Worm (Caenorhabditis elegans) whole organism, L4 larva: ENCODE data around the gene R09A8.2.
A peak's percentile ranks its signal among the peaks of the same experiment; 100 is the strongest.

Experiments used
- D1046.2 ChIP-seq: fragments of 200-800 bp; sonication (Bioruptor generic); IDR thresholded peaks from 2 replicates; pipeline ENCODE4 v1.3.6; 2022; ENCODE audit warnings: missing genetic modification characterization, missing compliant biosample characterization
- F10B5.3 ChIP-seq: sonication (generic microtip); optimal IDR thresholded peaks from 2 replicates; lab custom pipeline; 2016; ENCODE audit warnings: mild to moderate bottlenecking, missing genetic modification characterization, missing compliant biosample characterization
- F26F4.8 ChIP-seq: fragments of 200-800 bp; sonication (Bioruptor generic); conservative IDR thresholded peaks from 2 replicates; pipeline ENCODE4 v1.3.6; 2022; ENCODE audit warnings: missing genetic modification characterization, missing compliant biosample characterization
- F37D6.2 ChIP-seq: sonication (generic microtip); optimal IDR thresholded peaks from 2 replicates; lab custom pipeline; 2016; ENCODE audit warnings: mild to moderate bottlenecking, missing genetic modification characterization, missing compliant biosample characterization
- F44E2.7 ChIP-seq: fragments of 200-800 bp; sonication (Bioruptor generic); IDR thresholded peaks from 2 replicates; pipeline ENCODE4 v2.1.2; 2022; ENCODE audit warnings: missing genetic modification characterization, missing compliant biosample characterization
- F49E8.2 ChIP-seq: sonication (generic microtip); optimal IDR thresholded peaks from 2 replicates; lab custom pipeline; 2016; ENCODE audit warnings: missing compliant biosample characterization, mild to moderate bottlenecking, missing genetic modification characterization, borderline replicate concordance
- T26A8.4 ChIP-seq: fragments of 200-800 bp; sonication (Bioruptor generic); IDR thresholded peaks from 2 replicates; pipeline ENCODE4 v1.3.6; 2022; ENCODE audit warnings: missing genetic modification characterization, missing compliant biosample characterization
- Y5F2A.4 ChIP-seq: fragments of 200-800 bp; sonication (Bioruptor generic); optimal IDR thresholded peaks from 2 replicates; lab custom pipeline; 2018; ENCODE audit warnings: mild to moderate bottlenecking, missing genetic modification characterization, missing compliant biosample characterization
- Y75B8A.6 ChIP-seq: fragments of 200-800 bp; sonication (Bioruptor generic); IDR thresholded peaks from 2 replicates; pipeline ENCODE4 v1.3.6; 2022; ENCODE audit warnings: missing genetic modification reagents, missing genetic modification characterization, missing compliant biosample characterization
- aha-1 ChIP-seq: fragments of 150-350 bp; peaks from one replicate; lab custom pipeline; 2014; ENCODE audit warnings: missing biosample characterization, missing genetic modification characterization
- aly-2 ChIP-seq: sonication (generic microtip); optimal IDR thresholded peaks from 2 replicates; lab custom pipeline; 2018; ENCODE audit warnings: missing biosample characterization, missing genetic modification characterization
- arid-1 ChIP-seq: fragments of 200-800 bp; sonication (Bioruptor generic); conservative IDR thresholded peaks from 2 replicates; pipeline ENCODE4 v1.3.6; 2022; ENCODE audit warnings: missing genetic modification reagents, missing genetic modification characterization, missing compliant biosample characterization
- attf-4 ChIP-seq: sonication (generic microtip); optimal IDR thresholded peaks from 3 replicates; lab custom pipeline; 2017; ENCODE audit warnings: missing biosample characterization, missing genetic modification characterization
- ceh-32 ChIP-seq: sonication (generic microtip); optimal IDR thresholded peaks from 2 replicates; lab custom pipeline; 2016; ENCODE audit warnings: mild to moderate bottlenecking, missing genetic modification characterization, missing compliant biosample characterization; ENCODE audit not compliant: poor library complexity
- ceh-44 ChIP-seq: fragments of 200-800 bp; sonication (Bioruptor generic); IDR thresholded peaks from 2 replicates; pipeline ENCODE4 v1.3.6; 2022; ENCODE audit warnings: missing genetic modification reagents, missing genetic modification characterization, missing compliant biosample characterization
- ceh-82 ChIP-seq: sonication (generic microtip); optimal IDR thresholded peaks from 2 replicates; lab custom pipeline; 2017; ENCODE audit warnings: missing biosample characterization, missing genetic modification characterization
- cey-2 ChIP-seq: sonication (generic microtip); optimal IDR thresholded peaks from 3 replicates; lab custom pipeline; 2017; ENCODE audit warnings: missing genetic modification characterization, mild to moderate bottlenecking, missing compliant biosample characterization, antibody characterized with exemption, borderline replicate concordance; ENCODE audit not compliant: insufficient read depth
- daf-16 ChIP-seq, 3 experiments: sonication (generic microtip); optimal IDR thresholded peaks; 2 replicates each; lab custom pipeline; 2016 to 2017; ENCODE audit warnings: missing genetic modification characterization in 3 of 3, missing genetic modification reagents in 3 of 3, mild to moderate bottlenecking in 2 of 3, missing compliant biosample characterization in 2 of 3, missing biosample characterization in 1 of 3, moderate library complexity in 1 of 3
- dmd-8 ChIP-seq: fragments of 200-800 bp; sonication (Bioruptor generic); IDR thresholded peaks from 2 replicates; pipeline ENCODE4 v1.3.6; 2022; ENCODE audit warnings: missing genetic modification characterization, missing compliant biosample characterization
- dmd-9 ChIP-seq: fragments of 200-800 bp; sonication (Bioruptor generic); IDR thresholded peaks from 2 replicates; pipeline ENCODE4 v1.3.6; 2022; ENCODE audit warnings: missing genetic modification reagents, missing genetic modification characterization, missing compliant biosample characterization
- dpl-1 ChIP-seq: fragments of 150-350 bp; optimal IDR thresholded peaks from 2 replicates; lab custom pipeline; 2014; ENCODE audit warnings: missing biosample characterization, missing genetic modification reagents, missing genetic modification characterization
- duxl-1 ChIP-seq: sonication (generic microtip); optimal IDR thresholded peaks from 2 replicates; lab custom pipeline; 2016; ENCODE audit warnings: mild to moderate bottlenecking, missing genetic modification characterization, moderate library complexity, missing compliant biosample characterization; ENCODE audit not compliant: poor library complexity
- dve-1 ChIP-seq: sonication (generic microtip); optimal IDR thresholded peaks from 2 replicates; lab custom pipeline; 2017; ENCODE audit warnings: antibody characterized with exemption, mild to moderate bottlenecking, missing genetic modification characterization, missing compliant biosample characterization; ENCODE audit not compliant: insufficient read depth
- egl-43 ChIP-seq: fragments of 200-800 bp; sonication (Bioruptor generic); IDR thresholded peaks from 2 replicates; pipeline ENCODE4 v1.3.6; 2022; ENCODE audit warnings: missing genetic modification reagents, missing genetic modification characterization, missing compliant biosample characterization
- fos-1 ChIP-seq: fragments of 150-350 bp; optimal IDR thresholded peaks from 2 replicates; lab custom pipeline; 2014; ENCODE audit warnings: missing biosample characterization, missing genetic modification characterization
- gei-8 ChIP-seq: fragments of 200-800 bp; sonication (Bioruptor generic); optimal IDR thresholded peaks from 2 replicates; lab custom pipeline; 2018; ENCODE audit warnings: mild to moderate bottlenecking, missing genetic modification characterization, missing compliant biosample characterization
- hlh-11 ChIP-seq: fragments of 200-800 bp; sonication (Bioruptor generic); optimal IDR thresholded peaks from 2 replicates; lab custom pipeline; 2018; ENCODE audit warnings: mild to moderate bottlenecking, missing genetic modification characterization, missing compliant biosample characterization
- jun-1 ChIP-seq: fragments of 150-350 bp; optimal IDR thresholded peaks from 2 replicates; lab custom pipeline; 2014; ENCODE audit warnings: missing biosample characterization, missing genetic modification reagents, missing genetic modification characterization
- lim-7 ChIP-seq: fragments of 200-800 bp; sonication (Bioruptor generic); IDR thresholded peaks from 2 replicates; pipeline ENCODE4 v1.3.6; 2022; ENCODE audit warnings: missing genetic modification characterization, missing compliant biosample characterization
- lin-15B ChIP-seq: fragments of 150-350 bp; sonication (generic microtip); optimal IDR thresholded peaks from 3 replicates; lab custom pipeline; 2014; ENCODE audit warnings: missing biosample characterization, missing genetic modification characterization
- lin-38 ChIP-seq: fragments of 200-800 bp; sonication (Bioruptor generic); IDR thresholded peaks from 2 replicates; pipeline ENCODE4 v1.3.6; 2022; ENCODE audit warnings: missing genetic modification reagents, missing genetic modification characterization, missing compliant biosample characterization
- lir-3 ChIP-seq: sonication (generic microtip); optimal IDR thresholded peaks from 2 replicates; lab custom pipeline; 2016; ENCODE audit warnings: mild to moderate bottlenecking, missing genetic modification characterization, missing compliant biosample characterization
- madf-9 ChIP-seq: fragments of 200-800 bp; sonication (Bioruptor generic); conservative IDR thresholded peaks from 2 replicates; pipeline ENCODE4 v1.3.6; 2022; ENCODE audit warnings: missing genetic modification reagents, missing genetic modification characterization, missing compliant biosample characterization
- mdl-1 ChIP-seq, 2 experiments: fragments of 150-350 bp in 1 of 2; sonication (generic microtip) in 1 of 2; optimal IDR thresholded peaks; 2 replicates each; lab custom pipeline; 2014 to 2017; ENCODE audit warnings: missing biosample characterization in 2 of 2, missing genetic modification characterization in 2 of 2
- mxl-3 ChIP-seq: fragments of 200-800 bp; sonication (Bioruptor generic); optimal IDR thresholded peaks from 2 replicates; lab custom pipeline; 2018; ENCODE audit warnings: mild to moderate bottlenecking, missing genetic modification characterization, missing compliant biosample characterization
- nhr-102 ChIP-seq: sonication (generic microtip); optimal IDR thresholded peaks from 2 replicates; lab custom pipeline; 2016; ENCODE audit warnings: mild to moderate bottlenecking, missing genetic modification characterization, moderate library complexity, missing compliant biosample characterization
- nhr-11 ChIP-seq: fragments of 150-350 bp; optimal IDR thresholded peaks from 2 replicates; lab custom pipeline; 2014; ENCODE audit warnings: missing biosample characterization, missing genetic modification characterization
- nhr-237 ChIP-seq: sonication (generic microtip); optimal IDR thresholded peaks from 2 replicates; lab custom pipeline; 2017; ENCODE audit warnings: missing biosample characterization, missing genetic modification characterization
- nhr-28 ChIP-seq: fragments of 150-350 bp; optimal IDR thresholded peaks from 2 replicates; lab custom pipeline; 2014; ENCODE audit warnings: missing biosample characterization, missing genetic modification characterization
- nhr-42 ChIP-seq: fragments of 200-800 bp; sonication (Bioruptor generic); IDR thresholded peaks from 2 replicates; pipeline ENCODE4 v1.3.6; 2022; ENCODE audit warnings: missing genetic modification characterization, missing compliant biosample characterization
- nhr-48 ChIP-seq: sonication (generic microtip); optimal IDR thresholded peaks from 2 replicates; lab custom pipeline; 2016; ENCODE audit warnings: mild to moderate bottlenecking, missing genetic modification characterization, missing compliant biosample characterization
- nhr-6 ChIP-seq: fragments of 150-350 bp; optimal IDR thresholded peaks from 2 replicates; lab custom pipeline; 2014; ENCODE audit warnings: missing biosample characterization, missing genetic modification characterization
- pha-4 ChIP-seq, 2 experiments: fragments of 150-350 bp in 1 of 2; fragments of 200-800 bp in 1 of 2; sonication (Bioruptor generic) in 1 of 2; IDR thresholded peaks in 1 of 2; optimal IDR thresholded peaks in 1 of 2; 2 replicates each; pipeline versions ENCODE4 v1.3.6 to Lab custom; 2014 to 2022; ENCODE audit warnings: missing genetic modification characterization in 2 of 2, missing genetic modification reagents in 2 of 2, missing biosample characterization in 1 of 2, missing compliant biosample characterization in 1 of 2
- php-3 ChIP-seq: fragments of 200-800 bp; sonication (Bioruptor generic); IDR thresholded peaks from 2 replicates; pipeline ENCODE4 v1.3.6; 2022; ENCODE audit warnings: missing genetic modification reagents, missing genetic modification characterization, missing compliant biosample characterization
- sdz-12 ChIP-seq: fragments of 200-800 bp; sonication (Bioruptor generic); optimal IDR thresholded peaks from 2 replicates; lab custom pipeline; 2018; ENCODE audit warnings: mild to moderate bottlenecking, missing genetic modification characterization, missing compliant biosample characterization
- spr-3 ChIP-seq: fragments of 200-800 bp; sonication (Bioruptor generic); optimal IDR thresholded peaks from 2 replicates; lab custom pipeline; 2018; ENCODE audit warnings: mild to moderate bottlenecking, missing genetic modification characterization, missing compliant biosample characterization
- tag-97 ChIP-seq: fragments of 200-800 bp; sonication (Bioruptor generic); IDR thresholded peaks from 2 replicates; pipeline ENCODE4 v1.3.6; 2022; ENCODE audit warnings: missing genetic modification characterization, missing compliant biosample characterization
- tra-1 ChIP-seq: fragments of 200-800 bp; sonication (Bioruptor generic); IDR thresholded peaks from 2 replicates; pipeline ENCODE4 v1.3.6; 2022; ENCODE audit warnings: missing genetic modification reagents, missing genetic modification characterization, missing compliant biosample characterization
- zfp-2 ChIP-seq: sonication (generic microtip); optimal IDR thresholded peaks from 2 replicates; lab custom pipeline; 2016; ENCODE audit warnings: mild to moderate bottlenecking, missing genetic modification characterization, missing compliant biosample characterization
- zip-11 ChIP-seq: fragments of 200-800 bp; sonication (Bioruptor generic); IDR thresholded peaks from 2 replicates; pipeline ENCODE4 v1.3.6; 2022; ENCODE audit warnings: missing genetic modification characterization, missing compliant biosample characterization

Gene R09A8.2

ce11 chrX:12670385-12670784 is 51.1 kb downstream of the R09A8.2 start (continued):
- peak; percentile 44 for TF ChIP-seq nhr-6 (tag; lab: Kevin White, UChicago)
- 0 out of 2 replicates have a peak, but pooled peaks have one; percentile 14 for TF ChIP-seq pha-4 (GFP tag; IDR thresholded peaks at IDR 0.05; lab: Robert Waterston, UW)
- peak; percentile 58 for TF ChIP-seq pha-4 (tag; optimal IDR thresholded peaks at IDR 0.05; lab: Kevin White, UChicago)
- no peak for TF ChIP-seq F44E2.7 (GFP tag; lab: Robert Waterston, UW)
- no peak for TF ChIP-seq F49E8.2 (tag; lab: Kevin White, UChicago)
- no peak for TF ChIP-seq php-3
- TF ChIP-seq arid-1 (GFP tag; lab: Robert Waterston, UW): peak; percentile 53; the same call in 1 of the 2 replicates
- TF ChIP-seq nhr-237 (tag; lab: Kevin White, UChicago): no peak
- TF ChIP-seq sdz-12 (GFP tag; lab: Kevin White, UChicago): no peak
- TF ChIP-seq F10B5.3 (tag; lab: Kevin White, UChicago): no peak
- TF ChIP-seq dmd-9: no peak
- TF ChIP-seq aly-2 (tag; lab: Kevin White, UChicago): no peak
- TF ChIP-seq lin-15B (tag; lab: Kevin White, UChicago): no peak
- no peak for TF ChIP-seq dmd-8
- TF ChIP-seq F26F4.8: no peak
- TF ChIP-seq nhr-102 (tag; lab: Kevin White, UChicago): peak; percentile 41
- TF ChIP-seq D1046.2 (GFP tag; lab: Robert Waterston, UW): no peak
- no peak for TF ChIP-seq Y5F2A.4 (GFP tag; lab: Kevin White, UChicago)
- no peak for TF ChIP-seq ceh-44 (GFP tag; lab: Robert Waterston, UW)
- TF ChIP-seq T26A8.4 (GFP tag; lab: Robert Waterston, UW): no peak
- TF ChIP-seq egl-43 (GFP tag; lab: Robert Waterston, UW): peak; percentile 64
- TF ChIP-seq mdl-1 (tag; optimal IDR thresholded peaks at IDR 0.05; lab: Kevin White, UChicago): peak; percentile 29 to 79
- no peak for TF ChIP-seq spr-3 (GFP tag; lab: Kevin White, UChicago)
- peak; percentile 48 for TF ChIP-seq aha-1
- TF ChIP-seq ceh-32 (tag; lab: Kevin White, UChicago): no peak
- peak; percentile 90 for TF ChIP-seq nhr-28 (tag; lab: Kevin White, UChicago)
- peak; percentile 86 for TF ChIP-seq nhr-11 (tag; lab: Kevin White, UChicago)
- peak; percentile 42; the same call in 1 of the 2 replicates for TF ChIP-seq madf-9 (GFP tag; lab: Robert Waterston, UW)
- TF ChIP-seq Y75B8A.6 (GFP tag; lab: Robert Waterston, UW): no peak
- no peak for TF ChIP-seq lim-7 (GFP tag; lab: Robert Waterston, UW)
- TF ChIP-seq F37D6.2 (tag; lab: Kevin White, UChicago): peak; percentile 46
- TF ChIP-seq fos-1 (tag; lab: Kevin White, UChicago): no peak
- no peak for TF ChIP-seq attf-4 (tag; lab: Kevin White, UChicago)
- TF ChIP-seq zip-11 (GFP tag; lab: Robert Waterston, UW): no peak
- no peak for TF ChIP-seq lir-3 (tag; lab: Kevin White, UChicago)
- no peak for TF ChIP-seq tra-1 (GFP tag; lab: Robert Waterston, UW)
- peak; percentile 42 for TF ChIP-seq jun-1 (tag; lab: Kevin White, UChicago)
- TF ChIP-seq gei-8: no peak
- TF ChIP-seq mxl-3: peak; percentile 64
- no peak for TF ChIP-seq nhr-42
- TF ChIP-seq tag-97 (GFP tag; lab: Robert Waterston, UW): no peak
- peak; percentile 54 for TF ChIP-seq nhr-48 (tag; lab: Kevin White, UChicago)
- TF ChIP-seq lin-38 (GFP tag; lab: Robert Waterston, UW): peak; percentile 20; the same call in 1 of the 2 replicates
- TF ChIP-seq dpl-1 (GFP tag; lab: Kevin White, UChicago): peak; percentile 30
- TF ChIP-seq daf-16 (GFP tag; optimal IDR thresholded peaks at IDR 0.05; lab: Kevin White, UChicago): peak in 1 of 2 experiments; percentile 30
- peak; percentile 56 for TF ChIP-seq daf-16 (tag; optimal IDR thresholded peaks at IDR 0.05; lab: Kevin White, UChicago)
- no peak for TF ChIP-seq zfp-2
- peak; percentile 86 for TF ChIP-seq hlh-11 (tag; lab: Kevin White, UChicago)
- peak; percentile 38 for TF ChIP-seq duxl-1 (tag; lab: Kevin White, UChicago)
- no peak for TF ChIP-seq ceh-82 (tag; lab: Kevin White, UChicago)
- TF ChIP-seq dve-1 (tag; lab: Kevin White, UChicago): peak; percentile 75
- TF ChIP-seq cey-2 (tag; lab: Kevin White, UChicago): no peak
